Worm (Caenorhabditis elegans): Measurements from ENCODE around the gene F26F12.3.

- TF ChIP-seq unc-62 (GFP tag; optimal IDR thresholded peaks at IDR 0.05 in 1 of 2) (no peak), unc-62 (tag; optimal IDR thresholded peaks at IDR 0.05) (no peak), ctbp-1 (GFP tag; IDR thresholded peaks at IDR 0.05) (no peak), gei-8 (GFP tag; optimal IDR thresholded peaks at IDR 0.05) (no peak)
Measured at ce11 chrV:5882429-5882828, 36.9 kb upstream of the F26F12.3 start.

Measured in whole organism, L4 larva.